Worm (Caenorhabditis elegans) whole organism, late embryonic: ENCODE measurements around the gene T09F3.7.

Experiments
- C08G9.2 ChIP-seq: sonication (generic microtip); optimal IDR thresholded peaks from 2 replicates; lab custom pipeline; 2016; ENCODE audit warnings: mild to moderate bottlenecking, missing genetic modification characterization, moderate library complexity, missing compliant biosample characterization
- F13H6.1 ChIP-seq: sonication (generic microtip); optimal IDR thresholded peaks from 2 replicates; lab custom pipeline; 2016; ENCODE audit warnings: missing genetic modification characterization, missing compliant biosample characterization
- ama-1 ChIP-seq: fragments of 150-350 bp; optimal IDR thresholded peaks from 2 replicates; lab custom pipeline; 2014
- ceh-14 ChIP-seq: sonication (generic microtip); optimal IDR thresholded peaks from 2 replicates; lab custom pipeline; 2016; ENCODE audit warnings: missing genotype, missing genetic modification characterization, missing compliant biosample characterization
- che-1 ChIP-seq: sonication (generic microtip); optimal IDR thresholded peaks from 2 replicates; lab custom pipeline; 2016; ENCODE audit warnings: mild to moderate bottlenecking, missing genetic modification characterization, missing compliant biosample characterization
- fkh-10 ChIP-seq: fragments of 150-350 bp; optimal IDR thresholded peaks from 2 replicates; lab custom pipeline; 2014; ENCODE audit warnings: missing biosample characterization, missing genetic modification reagents, missing genetic modification characterization
- fkh-6 ChIP-seq: sonication (generic microtip); optimal IDR thresholded peaks from 2 replicates; lab custom pipeline; 2016; ENCODE audit warnings: missing genetic modification characterization, missing compliant biosample characterization
- madf-2 ChIP-seq: sonication (generic microtip); optimal IDR thresholded peaks from 2 replicates; lab custom pipeline; 2017; ENCODE audit warnings: missing genetic modification characterization, missing compliant biosample characterization
- nhr-11 ChIP-seq: fragments of 150-350 bp; optimal IDR thresholded peaks from 2 replicates; lab custom pipeline; 2014; ENCODE audit warnings: missing biosample characterization, missing genetic modification characterization
- pha-4 ChIP-seq: fragments of 150-350 bp; optimal IDR thresholded peaks from 2 replicates; lab custom pipeline; 2018; ENCODE audit warnings: missing biosample characterization, missing genetic modification reagents, missing genetic modification characterization
- rnt-1 ChIP-seq: sonication (generic microtip); optimal IDR thresholded peaks from 2 replicates; lab custom pipeline; 2016; ENCODE audit warnings: missing genetic modification characterization, missing compliant biosample characterization
- unc-3 ChIP-seq, 2 experiments: fragments of 200-800 bp in 1 of 2; sonication (Bioruptor generic) in 1 of 2; sonication (generic microtip) in 1 of 2; conservative IDR thresholded peaks in 1 of 2; optimal IDR thresholded peaks in 1 of 2; 2 replicates each; pipeline versions ENCODE4 v1.3.6 to Lab custom; 2016 to 2022; ENCODE audit warnings: missing compliant biosample characterization in 2 of 2, missing genetic modification characterization in 2 of 2, missing genetic modification reagents in 1 of 2
- unc-86 ChIP-seq: sonication (generic microtip); optimal IDR thresholded peaks from 2 replicates; lab custom pipeline; 2016; ENCODE audit warnings: missing genetic modification characterization, missing compliant biosample characterization
- ztf-16 ChIP-seq: sonication (generic microtip); optimal IDR thresholded peaks from 2 replicates; lab custom pipeline; 2017; ENCODE audit warnings: missing genetic modification characterization, missing compliant biosample characterization

DNA sequence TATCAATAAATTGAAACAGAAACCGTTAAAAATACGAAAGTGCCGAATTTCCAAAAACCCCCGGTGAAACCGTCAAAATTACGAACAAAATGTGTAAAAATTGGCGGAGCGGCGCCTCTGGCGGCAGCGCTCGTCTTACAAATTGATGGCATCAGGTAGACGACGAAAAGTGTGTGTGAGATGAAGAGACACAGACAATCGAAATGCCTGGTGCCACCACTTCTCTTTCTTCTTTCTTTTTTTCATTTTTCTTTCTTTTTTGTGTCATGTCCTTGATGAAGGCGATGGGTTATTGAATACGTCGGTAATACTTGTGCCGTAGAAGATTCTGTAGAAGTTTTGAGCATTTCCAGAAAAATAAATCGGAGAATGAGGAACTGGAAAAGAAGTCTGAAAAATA lies 13.1 kb upstream of the T09F3.7 start:
- no peak for TF ChIP-seq F13H6.1 (tag; lab: Kevin White, UChicago)
- TF ChIP-seq ceh-14 = no peak
- no peak for TF ChIP-seq ztf-16
- TF ChIP-seq rnt-1 = no peak
- no peak for TF ChIP-seq fkh-6 (tag; lab: Kevin White, UChicago)
- no peak for TF ChIP-seq ama-1 (lab: Kevin White, UChicago)
- no peak for TF ChIP-seq pha-4 (tag; lab: Kevin White, UChicago)
- TF ChIP-seq unc-86 (tag; lab: Kevin White, UChicago) = no peak
- no peak for TF ChIP-seq unc-3 (GFP tag; conservative IDR thresholded peaks at IDR 0.05; lab: Robert Waterston, UW)
- TF ChIP-seq unc-3 (tag; optimal IDR thresholded peaks at IDR 0.05; lab: Kevin White, UChicago) = no peak
- TF ChIP-seq che-1 (tag; lab: Kevin White, UChicago) = no peak
- no peak for TF ChIP-seq C08G9.2 (tag; lab: Kevin White, UChicago)
- no peak for TF ChIP-seq fkh-10
- no peak for TF ChIP-seq madf-2 (tag; lab: Kevin White, UChicago)
- TF ChIP-seq nhr-11 (tag; lab: Kevin White, UChicago) = no peak
